Fruit fly (Drosophila melanogaster): ENCODE measurements around the gene CG13287.

CG13287 gene

dm6 chr3L:5871201-5871600 is 10.9 kb upstream of the CG13287 start, which contains the start of gene CG5568:
CG5568 (plus strand) TSS chr3L:5871501.
- no peak for TF ChIP-seq CG4707 (GFP tag; optimal IDR thresholded peaks at IDR 0.05)
- no peak for TF ChIP-seq CG12942 (GFP tag; optimal IDR thresholded peaks at IDR 0.05)
- no peak for TF ChIP-seq luna (GFP tag; optimal IDR thresholded peaks at IDR 0.05)
- TF ChIP-seq tap (tag; optimal IDR thresholded peaks at IDR 0.05): no peak

- TF ChIP-seq usp (GFP tag; optimal IDR thresholded peaks at IDR 0.05) (no peak), H15 (GFP tag; IDR thresholded peaks at IDR 0.05) (no peak), unpg (GFP tag; optimal IDR thresholded peaks at IDR 0.05) (no peak), Mes4 (GFP tag; optimal IDR thresholded peaks at IDR 0.05) (no peak), CG11695 (GFP tag; IDR thresholded peaks at IDR 0.05) (no peak), TFAM (GFP tag; optimal IDR thresholded peaks at IDR 0.05) (no peak), tx (GFP tag; optimal IDR thresholded peaks at IDR 0.05) (no peak), Bdp1 (GFP tag; optimal IDR thresholded peaks at IDR 0.05) (no peak), gcm (GFP tag; optimal IDR thresholded peaks at IDR 0.05) (no peak), crc (GFP tag; optimal IDR thresholded peaks at IDR 0.05) (no peak), peb (GFP tag; IDR thresholded peaks at IDR 0.05) (no peak), croc (GFP tag; conservative IDR thresholded peaks at IDR 0.05) (no peak), al (GFP tag; IDR thresholded peaks at IDR 0.05) (no peak)
Observed at dm6 chr3L:5873011-5873410, 9.1 kb upstream of the CG13287 start, which contains the start of gene CG18586. CG18586 (plus strand) TSS chr3L:5873311.

- TF ChIP-seq insv (GFP tag; optimal IDR thresholded peaks at IDR 0.05): peak in 1 of 2 experiments; percentile 92
- TF ChIP-seq gsb-n (tag; optimal IDR thresholded peaks at IDR 0.05): peak; percentile 61
- TF ChIP-seq oc (tag; optimal IDR thresholded peaks at IDR 0.05): peak; percentile 43
- no peak for TF ChIP-seq CG10543 (GFP tag; optimal IDR thresholded peaks at IDR 0.05)
- TF ChIP-seq Abd-B (GFP tag; optimal IDR thresholded peaks at IDR 0.05): no peak
- TF ChIP-seq CG18476 (GFP tag; optimal IDR thresholded peaks at IDR 0.05): peak; percentile 18
- peak; percentile 51 for TF ChIP-seq tap (tag; optimal IDR thresholded peaks at IDR 0.05)
- TF ChIP-seq pros (GFP tag; optimal IDR thresholded peaks at IDR 0.05): peak; percentile 69
Observed at dm6 chr3L:5878734-5879291, 3.3 kb upstream of the CG13287 start.

dm6 chr3L:5881310-5882208 is 545 bp upstream of the CG13287 start:
- TF ChIP-seq Gsc (GFP tag; IDR thresholded peaks at IDR 0.05) (no peak), Bdp1 (GFP tag; optimal IDR thresholded peaks at IDR 0.05) (peak; percentile 23), ci (GFP tag; IDR thresholded peaks at IDR 0.05) (peak; percentile 66; the same call in 2 of the 3 replicates), Fer3 (tag; optimal IDR thresholded peaks at IDR 0.05) (no peak), CG17385 (GFP tag; optimal IDR thresholded peaks at IDR 0.05) (peak; percentile 64), ssp (GFP tag; IDR thresholded peaks at IDR 0.05) (no peak), CG2120 (GFP tag; optimal IDR thresholded peaks at IDR 0.05) (no peak), Nf-YC (tag; optimal IDR thresholded peaks at IDR 0.05) (peak; percentile 87), ERR (GFP tag; optimal IDR thresholded peaks at IDR 0.05) (no peak), D (optimal IDR thresholded peaks at IDR 0.05) (no peak), D (GFP tag; optimal IDR thresholded peaks at IDR 0.05) (peak; percentile 15), HLH3B (GFP tag; IDR thresholded peaks at IDR 0.05) (peak; percentile 27; the same call in 1 of the 2 replicates), Chrac-16 (GFP tag; optimal IDR thresholded peaks at IDR 0.05) (peak; percentile 56), CG14014 (GFP tag; IDR thresholded peaks at IDR 0.05) (peak; percentile 49; the same call in 1 of the 2 replicates), gsb-n (tag; optimal IDR thresholded peaks at IDR 0.05) (peak; percentile 9), CG12391 (tag; optimal IDR thresholded peaks at IDR 0.05) (peak; percentile 73), Hr78 (GFP tag; optimal IDR thresholded peaks at IDR 0.05) (no peak), CG9727 (GFP tag; optimal IDR thresholded peaks at IDR 0.05) (peak; percentile 76), Dip3 (GFP tag; optimal IDR thresholded peaks at IDR 0.05) (no peak), CG11504 (tag; optimal IDR thresholded peaks at IDR 0.05) (peak; percentile 70), Usf (GFP tag; optimal IDR thresholded peaks at IDR 0.05) (peak; percentile 22), Lhr (GFP tag; optimal IDR thresholded peaks at IDR 0.05) (peak; percentile 16)

All from whole organism, embryonic.